Fruit fly (Drosophila melanogaster): ENCODE measurements around the gene TAF1B.
A peak's percentile ranks its signal among the peaks of the same experiment; 100 is the strongest.

Gene TAF1B

DNA sequence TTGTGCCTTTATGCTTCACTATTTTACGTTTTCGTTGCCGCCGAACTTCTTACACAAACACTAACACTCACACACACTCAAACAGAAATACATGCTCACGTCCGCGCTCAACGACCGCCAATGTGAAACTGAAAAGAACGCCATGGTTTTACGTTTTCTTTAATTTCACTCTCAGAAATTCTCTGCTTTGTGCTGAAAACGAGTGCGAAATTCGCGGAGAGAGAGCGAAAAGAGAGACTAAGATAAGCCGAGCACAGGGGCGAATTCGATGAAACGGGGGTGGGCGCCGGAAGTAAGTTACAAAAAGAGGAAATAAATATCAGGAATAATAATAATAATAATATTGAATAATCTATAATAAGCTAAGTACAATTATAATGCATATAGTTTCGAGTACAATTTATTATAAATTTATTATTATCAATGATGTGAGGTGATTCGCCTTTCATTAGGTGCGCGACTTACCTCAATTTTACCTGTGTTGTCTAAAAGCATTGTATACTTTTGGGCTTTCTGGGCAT, 26.4 kb upstream of the TAF1B start, which contains the start of gene Best1 (continued):
- no peak for TF ChIP-seq CG14965 (GFP tag; optimal IDR thresholded peaks at IDR 0.05; ENCODE audit: borderline replicate concordance)
- TF ChIP-seq E2f2 (GFP tag; IDR thresholded peaks at IDR 0.05), result peak; percentile 69
- no peak for TF ChIP-seq mld (GFP tag; IDR thresholded peaks at IDR 0.05; ENCODE audit: partially characterized antibody)
- TF ChIP-seq sug (tag; optimal IDR thresholded peaks at IDR 0.05), result peak; percentile 89
- TF ChIP-seq tup (GFP tag; optimal IDR thresholded peaks at IDR 0.05), result peak; percentile 71
- TF ChIP-seq H15 (GFP tag; IDR thresholded peaks at IDR 0.05), result peak; percentile 93
- TF ChIP-seq ac (GFP tag; optimal IDR thresholded peaks at IDR 0.05), result peak; percentile 64
- TF ChIP-seq CTCF (GFP tag; optimal IDR thresholded peaks at IDR 0.05), result peak; percentile 56
- peak; percentile 91 for TF ChIP-seq CG30403 (GFP tag; optimal IDR thresholded peaks at IDR 0.05)
- TF ChIP-seq Doc3 (GFP tag; IDR thresholded peaks at IDR 0.05; ENCODE audit: partially characterized antibody), result 0 out of 3 replicates have a peak, but pooled peaks have one; percentile 47
- no peak for TF ChIP-seq D (optimal IDR thresholded peaks at IDR 0.05)
- TF ChIP-seq D (GFP tag; optimal IDR thresholded peaks at IDR 0.05), result peak; percentile 83
- TF ChIP-seq toy (GFP tag; IDR thresholded peaks at IDR 0.05), result peak; percentile 84
- peak; percentile 41 for TF ChIP-seq stwl (tag; optimal IDR thresholded peaks at IDR 0.05)
- peak; percentile 93 for TF ChIP-seq Fer1 (GFP tag; optimal IDR thresholded peaks at IDR 0.05)
- TF ChIP-seq Rx (GFP tag; IDR thresholded peaks at IDR 0.05), result peak; percentile 80
- TF ChIP-seq ERR (GFP tag; optimal IDR thresholded peaks at IDR 0.05), result no peak
- peak; percentile 97 for TF ChIP-seq Dbx (GFP tag; IDR thresholded peaks at IDR 0.05)
- TF ChIP-seq CG34376 (GFP tag; optimal IDR thresholded peaks at IDR 0.05), result peak; percentile 94
- peak; percentile 87 for TF ChIP-seq CG14441 (GFP tag; IDR thresholded peaks at IDR 0.05)
- peak; percentile 93 for TF ChIP-seq Dek (tag; optimal IDR thresholded peaks at IDR 0.05)
- peak; percentile 87 for TF ChIP-seq CG31224 (GFP tag; IDR thresholded peaks at IDR 0.05)
- TF ChIP-seq CG14667 (GFP tag; IDR thresholded peaks at IDR 0.05), result peak; percentile 89
- peak; percentile 96 for TF ChIP-seq CG12391 (tag; optimal IDR thresholded peaks at IDR 0.05)
- no peak for TF ChIP-seq CG7963 (GFP tag; IDR thresholded peaks at IDR 0.05; ENCODE audit: partially characterized antibody)
- peak; percentile 41; the same call in 1 of the 2 replicates for TF ChIP-seq dan (GFP tag; IDR thresholded peaks at IDR 0.05)
- peak; percentile 84 for TF ChIP-seq CG32767 (GFP tag; IDR thresholded peaks at IDR 0.05)
- peak; percentile 65 for TF ChIP-seq CG5180 (GFP tag; optimal IDR thresholded peaks at IDR 0.05)
- peak; percentile 69 for TF ChIP-seq kni (GFP tag; optimal IDR thresholded peaks at IDR 0.05)
- TF ChIP-seq CG3163 (GFP tag; optimal IDR thresholded peaks at IDR 0.05), result peak; percentile 21
- TF ChIP-seq D19B (GFP tag; optimal IDR thresholded peaks at IDR 0.05), result peak; percentile 80
- peak; percentile 84 for TF ChIP-seq Chrac-16 (GFP tag; optimal IDR thresholded peaks at IDR 0.05)
- peak; percentile 94 for TF ChIP-seq CG2120 (GFP tag; optimal IDR thresholded peaks at IDR 0.05)
- no peak for TF ChIP-seq h (optimal IDR thresholded peaks at IDR 0.05)
- no peak for TF ChIP-seq sc (optimal IDR thresholded peaks at IDR 0.05)
- TF ChIP-seq sc (GFP tag; optimal IDR thresholded peaks at IDR 0.05), result peak; percentile 85
- TF ChIP-seq ato (GFP tag; IDR thresholded peaks at IDR 0.05; ENCODE audit: partially characterized antibody), result peak; percentile 54; the same call in 1 of the 2 replicates
- TF ChIP-seq abd-A (tag; optimal IDR thresholded peaks at IDR 0.05), result no peak
- peak; percentile 78 for TF ChIP-seq klu (GFP tag; IDR thresholded peaks at IDR 0.05)
- peak; percentile 16 for TF ChIP-seq HLHmδ (GFP tag; optimal IDR thresholded peaks at IDR 0.05)
- peak; percentile 94 for TF ChIP-seq sens (GFP tag)
- TF ChIP-seq dmrt99B (tag; optimal IDR thresholded peaks at IDR 0.05), result peak; percentile 89
- TF ChIP-seq Deaf1 (tag; optimal IDR thresholded peaks at IDR 0.05), result peak; percentile 74
- TF ChIP-seq CG5953 (GFP tag; IDR thresholded peaks at IDR 0.05), result peak; percentile 86
- TF ChIP-seq Myb (GFP tag; optimal IDR thresholded peaks at IDR 0.05), result peak; percentile 17
- TF ChIP-seq CG15601 (tag; optimal IDR thresholded peaks at IDR 0.05), result peak; percentile 89
- TF ChIP-seq CG17802 (tag; optimal IDR thresholded peaks at IDR 0.05), result peak; percentile 69
- peak; percentile 61 for TF ChIP-seq CG10462 (GFP tag; optimal IDR thresholded peaks at IDR 0.05)
- TF ChIP-seq CG7928 (GFP tag; optimal IDR thresholded peaks at IDR 0.05), result peak; percentile 32
- TF ChIP-seq CG3847 (GFP tag; IDR thresholded peaks at IDR 0.05), result peak; percentile 91
- peak; percentile 74 for TF ChIP-seq CG10274 (GFP tag; optimal IDR thresholded peaks at IDR 0.05)
- no peak for TF ChIP-seq CG15479 (GFP tag; optimal IDR thresholded peaks at IDR 0.05)
